Worm (Caenorhabditis elegans) whole organism, early embryonic: ENCODE data around the gene dyf-6.

ENCODE experiments used
- B0310.2 ChIP-seq: sonication (generic microtip); optimal IDR thresholded peaks from 2 replicates; lab custom pipeline; 2016; ENCODE audit warnings: mild to moderate bottlenecking, missing genetic modification characterization, missing compliant biosample characterization
- F13C5.2 ChIP-seq: sonication (generic microtip); optimal IDR thresholded peaks from 2 replicates; lab custom pipeline; 2017; ENCODE audit warnings: mild to moderate bottlenecking, missing genetic modification characterization, inconsistent platforms, missing compliant biosample characterization
- aly-1 ChIP-seq: sonication (generic microtip); optimal IDR thresholded peaks from 2 replicates; lab custom pipeline; 2016; ENCODE audit warnings: missing genetic modification characterization, missing compliant biosample characterization
- ama-1 ChIP-seq: fragments of 150-350 bp; optimal IDR thresholded peaks from 2 replicates; lab custom pipeline; 2014
- ceh-13 ChIP-seq: fragments of 200-800 bp; sonication (Bioruptor generic); optimal IDR thresholded peaks from 2 replicates; lab custom pipeline; 2018; ENCODE audit warnings: mild to moderate bottlenecking, missing genetic modification characterization, missing compliant biosample characterization
- ceh-36 ChIP-seq: sonication (generic microtip); optimal IDR thresholded peaks from 2 replicates; lab custom pipeline; 2016; ENCODE audit warnings: missing genetic modification characterization, inconsistent platforms, missing compliant biosample characterization
- flt-1 ChIP-seq: fragments of 200-800 bp; sonication (Bioruptor generic); IDR thresholded peaks from 2 replicates; pipeline ENCODE4 v1.3.6; 2022; ENCODE audit warnings: missing genetic modification characterization, missing compliant biosample characterization
- hnd-1 ChIP-seq: sonication (generic microtip); optimal IDR thresholded peaks from 2 replicates; lab custom pipeline; 2016; ENCODE audit warnings: missing genetic modification characterization, missing compliant biosample characterization
- scrt-1 ChIP-seq: fragments of 200-800 bp; sonication (Bioruptor generic); IDR thresholded peaks from 2 replicates; pipeline ENCODE4 v1.3.6; 2022; ENCODE audit warnings: missing genetic modification characterization, missing compliant biosample characterization
- sea-1 ChIP-seq: fragments of 200-800 bp; sonication (Bioruptor generic); conservative IDR thresholded peaks from 2 replicates; pipeline ENCODE4 v1.3.6; 2022; ENCODE audit warnings: missing genetic modification characterization, missing compliant biosample characterization
- tbx-11 ChIP-seq: fragments of 200-800 bp; sonication (Bioruptor generic); IDR thresholded peaks from 2 replicates; pipeline ENCODE4 v1.3.6; 2022; ENCODE audit warnings: missing genetic modification characterization, missing compliant biosample characterization

- TF ChIP-seq ceh-13 (GFP tag; lab: Kevin White, UChicago): no peak
- no peak for TF ChIP-seq ama-1
- no peak for TF ChIP-seq aly-1 (tag; lab: Kevin White, UChicago)
- TF ChIP-seq hnd-1: no peak
- peak; percentile 58 for TF ChIP-seq F13C5.2 (tag; lab: Kevin White, UChicago)
- TF ChIP-seq B0310.2: no peak
- TF ChIP-seq flt-1 (GFP tag; lab: Robert Waterston, UW): peak; percentile 3; the same call in 1 of the 2 replicates
- no peak for TF ChIP-seq scrt-1 (GFP tag; lab: Robert Waterston, UW)
- TF ChIP-seq sea-1 (GFP tag; lab: Robert Waterston, UW): no peak
- TF ChIP-seq ceh-36 (tag; lab: Kevin White, UChicago): no peak
- no peak for TF ChIP-seq tbx-11 (GFP tag; lab: Robert Waterston, UW)
These were observed 49.2 kb upstream of the dyf-6 start for ce11 chrX:10435492-10435939.
